Worm (Caenorhabditis elegans): Measurements from ENCODE around the gene best-14.

The best-14 gene

DNA sequence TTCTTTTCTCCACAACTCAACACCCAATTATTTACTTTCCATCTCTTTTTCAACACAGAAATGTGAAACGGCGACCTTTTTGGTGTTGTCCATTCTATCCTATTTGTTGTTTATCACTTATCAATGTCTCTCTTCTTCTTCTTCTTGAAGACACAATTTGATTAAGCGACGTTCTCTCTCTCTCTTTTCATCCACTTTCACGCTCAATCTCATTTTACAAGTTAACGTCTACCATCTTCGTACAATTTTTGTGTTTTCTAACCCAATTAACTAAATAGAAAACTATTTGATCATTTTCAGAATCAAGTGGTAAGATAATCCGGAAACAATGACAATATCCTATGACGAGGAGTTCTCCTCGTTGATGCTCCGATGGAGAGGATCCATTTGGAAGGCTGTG, at the start of gene best-14:
TSS of gene best-14 (plus strand) at position 301 of the 400 bp plus-strand sequence.
- TF ChIP-seq ceh-8 (GFP tag; optimal IDR thresholded peaks at IDR 0.05) (no peak), nhr-28 (tag; optimal IDR thresholded peaks at IDR 0.05) (no peak), C34B4.2 (tag; optimal IDR thresholded peaks at IDR 0.05) (no peak), blmp-1 (tag; optimal IDR thresholded peaks at IDR 0.05) (peak; percentile 64), nhr-47 (tag; optimal IDR thresholded peaks at IDR 0.05) (no peak), efl-1 (optimal IDR thresholded peaks at IDR 0.05) (no peak), efl-1 (GFP tag; optimal IDR thresholded peaks at IDR 0.05 in 1 of 2) (no peak), lin-14 (GFP tag; optimal IDR thresholded peaks at IDR 0.05) (peak; percentile 10), isw-1 (GFP tag; IDR thresholded peaks at IDR 0.05) (no peak), skn-1 (tag; optimal IDR thresholded peaks at IDR 0.05) (no peak)

DNA sequence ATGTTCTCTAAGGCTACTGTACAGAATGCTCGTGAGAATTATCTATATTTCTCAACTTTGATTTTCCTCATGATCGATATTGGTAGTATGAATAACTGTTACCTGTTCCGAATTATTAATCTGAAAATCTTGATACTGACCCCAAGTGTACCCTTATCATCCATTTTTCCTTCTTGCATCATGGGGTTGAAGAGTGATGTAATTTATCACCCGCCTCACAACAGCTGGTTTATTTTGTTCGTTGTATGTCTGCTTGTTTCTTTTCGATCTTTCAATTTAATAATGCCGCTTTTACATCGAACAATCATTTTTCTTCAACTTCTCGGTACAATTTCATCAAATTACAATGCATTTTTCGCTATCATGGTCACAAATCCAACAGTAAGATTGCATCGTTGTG, 48.9 kb upstream of the best-14 start, which contains the start of gene C35A5.6:
TSS of gene C35A5.6 (plus strand) at position 283 of the 400 bp plus-strand sequence.
- TF ChIP-seq pqm-1 (tag; optimal IDR thresholded peaks at IDR 0.05) (no peak), rnt-1 (tag; optimal IDR thresholded peaks at IDR 0.05) (peak; percentile 22), blmp-1 (tag; optimal IDR thresholded peaks at IDR 0.05) (peak; percentile 30), unc-30 (tag; optimal IDR thresholded peaks at IDR 0.05) (no peak), nhr-20 (tag; optimal IDR thresholded peaks at IDR 0.05) (peak; percentile 5), ceh-82 (tag; optimal IDR thresholded peaks at IDR 0.05) (no peak), mab-9 (GFP tag; IDR thresholded peaks at IDR 0.05) (no peak), skn-1 (tag; optimal IDR thresholded peaks at IDR 0.05) (peak; percentile 4), zip-4 (GFP tag; optimal IDR thresholded peaks at IDR 0.05) (no peak), unc-86 (tag; optimal IDR thresholded peaks at IDR 0.05) (no peak), lin-14 (GFP tag; optimal IDR thresholded peaks at IDR 0.05) (peak; percentile 30), nhr-71 (tag; optimal IDR thresholded peaks at IDR 0.05) (peak; percentile 20), isw-1 (GFP tag; IDR thresholded peaks at IDR 0.05) (no peak)

DNA sequence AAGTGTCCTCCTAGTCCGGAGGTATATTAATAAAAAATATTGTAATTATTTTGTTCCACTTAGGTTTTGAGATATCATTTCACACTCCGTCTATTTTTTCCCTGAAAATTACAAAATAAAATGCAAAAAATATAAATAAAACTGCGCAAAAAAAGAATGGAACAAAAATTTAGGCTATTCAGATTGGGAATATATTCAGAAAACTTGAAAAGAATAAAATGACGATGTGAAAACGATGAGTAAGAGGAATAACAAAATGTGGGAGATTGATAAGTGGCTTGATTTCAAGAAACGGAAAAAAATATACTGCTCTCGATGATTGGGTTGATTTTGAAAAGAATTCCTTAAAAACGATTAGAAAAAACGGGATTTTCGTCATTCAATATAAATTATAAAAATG, 43.5 kb upstream of the best-14 start, which contains the start of gene dmsr-8:
TSS of gene dmsr-8 (minus strand) at position 101 of the 400 bp plus-strand sequence.
- TF ChIP-seq mdl-1 (tag; optimal IDR thresholded peaks at IDR 0.05) (no peak), nhr-85 (tag) (no peak)

DNA sequence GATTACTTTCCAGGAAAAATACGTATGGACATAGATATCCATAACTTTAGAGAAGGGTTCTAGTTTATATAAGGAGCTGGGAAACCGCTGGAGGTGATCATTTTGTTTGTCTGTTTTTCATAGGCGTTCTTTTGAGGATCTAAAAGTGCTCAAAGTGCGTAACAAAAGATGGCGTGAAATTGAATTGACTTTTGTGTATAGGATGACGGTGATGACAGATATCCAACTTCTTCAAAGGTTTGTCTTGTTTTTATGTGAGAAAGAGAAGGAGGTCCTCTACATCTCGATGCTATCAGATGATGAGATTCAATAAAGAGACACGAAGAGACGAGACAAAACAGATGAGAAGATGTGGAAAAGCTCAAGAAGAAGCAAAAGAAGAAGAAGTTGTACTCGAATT, 41.1 kb upstream of the best-14 start:
- TF ChIP-seq efl-1 (optimal IDR thresholded peaks at IDR 0.05) (no peak), efl-1 (GFP tag; optimal IDR thresholded peaks at IDR 0.05 in 1 of 2) (no peak), fkh-10 (GFP tag; optimal IDR thresholded peaks at IDR 0.05) (peak; percentile 51), nhr-77 (tag; optimal IDR thresholded peaks at IDR 0.05) (no peak), ama-1 (optimal IDR thresholded peaks at IDR 0.05) (no peak), skn-1 (tag; optimal IDR thresholded peaks at IDR 0.05) (no peak), nhr-19 (GFP tag; conservative IDR thresholded peaks at IDR 0.05) (no peak), ceh-88 (GFP tag; IDR thresholded peaks at IDR 0.05) (no peak), lin-14 (GFP tag; optimal IDR thresholded peaks at IDR 0.05) (peak; percentile 24), mdl-1 (tag; optimal IDR thresholded peaks at IDR 0.05) (no peak), nhr-28 (tag; optimal IDR thresholded peaks at IDR 0.05) (no peak)

DNA sequence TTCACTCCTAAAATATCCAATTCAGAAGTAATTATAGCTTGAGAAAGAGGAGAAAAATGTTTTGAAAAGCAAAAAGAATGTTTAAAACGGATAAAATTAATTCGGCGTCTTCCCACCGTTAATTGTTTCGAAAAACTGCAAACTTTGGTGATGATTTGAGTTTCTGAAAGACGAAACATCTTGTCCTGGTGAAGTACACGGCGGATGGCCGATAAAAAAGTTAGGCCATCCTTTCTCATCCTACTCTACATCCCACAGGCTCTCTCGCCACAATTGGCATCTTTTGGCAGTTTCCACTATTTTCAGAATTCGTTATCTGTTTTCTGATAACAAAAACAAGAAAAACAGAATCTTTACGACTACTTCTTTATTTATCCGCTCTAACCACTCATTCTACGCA, 31.9 kb upstream of the best-14 start, which contains the start of the genes C35A5.8 and hda-11:
TSS of gene C35A5.8 (minus strand) at position 7 of the 400 bp plus-strand sequence.
TSS of gene hda-11 (plus strand) at position 283 of the 400 bp plus-strand sequence.
- TF ChIP-seq egl-13 (tag; optimal IDR thresholded peaks at IDR 0.05) = peak; percentile 84
- TF ChIP-seq dpl-1 (GFP tag; optimal IDR thresholded peaks at IDR 0.05) = peak; percentile 64 to 75 (median 71)
- TF ChIP-seq unc-30 (tag; optimal IDR thresholded peaks at IDR 0.05) = no peak
- peak; percentile 97 for TF ChIP-seq lir-3 (tag; optimal IDR thresholded peaks at IDR 0.05; ENCODE audit: poor library complexity)
- TF ChIP-seq nhr-84 (tag; optimal IDR thresholded peaks at IDR 0.05) = no peak
- TF ChIP-seq pag-3 (tag; optimal IDR thresholded peaks at IDR 0.05; ENCODE audit: borderline replicate concordance, insufficient read depth) = peak; percentile 28
- peak; percentile 80 for TF ChIP-seq swsn-7 (tag; optimal IDR thresholded peaks at IDR 0.05)
- peak; percentile 89 for TF ChIP-seq tbx-2 (tag; optimal IDR thresholded peaks at IDR 0.05)
- TF ChIP-seq grh-1 (GFP tag; IDR thresholded peaks at IDR 0.05) = peak; percentile 59
- TF ChIP-seq ceh-8 (GFP tag; optimal IDR thresholded peaks at IDR 0.05) = peak; percentile 7
- TF ChIP-seq nhr-12 (tag; optimal IDR thresholded peaks at IDR 0.05) = no peak
- no peak for TF ChIP-seq aly-2 (tag; optimal IDR thresholded peaks at IDR 0.05)
- TF ChIP-seq lin-39 (tag; optimal IDR thresholded peaks at IDR 0.05) = peak; percentile 58
- peak; percentile 82 for TF ChIP-seq pax-3 (tag; optimal IDR thresholded peaks at IDR 0.05)
- peak; percentile 58 for TF ChIP-seq snpc-4 (tag; optimal IDR thresholded peaks at IDR 0.05)
- TF ChIP-seq fos-1 (tag; optimal IDR thresholded peaks at IDR 0.05) = peak; percentile 20
- TF ChIP-seq ama-1 (optimal IDR thresholded peaks at IDR 0.05) = no peak
- peak; percentile 70 for TF ChIP-seq mab-9 (GFP tag; IDR thresholded peaks at IDR 0.05)
- no peak for TF ChIP-seq sptf-1 (tag; optimal IDR thresholded peaks at IDR 0.05)
- TF ChIP-seq xbp-1 (tag; optimal IDR thresholded peaks at IDR 0.05) = peak; percentile 80
- TF ChIP-seq lin-13 (GFP tag; optimal IDR thresholded peaks at IDR 0.05) = peak; percentile 36
- TF ChIP-seq hpl-2 (GFP tag; optimal IDR thresholded peaks at IDR 0.05) = no peak
- peak; percentile 99 for TF ChIP-seq rnt-1 (tag; optimal IDR thresholded peaks at IDR 0.05)
- no peak for TF ChIP-seq aha-1 (tag; optimal IDR thresholded peaks at IDR 0.05)
- peak; percentile 52 for TF ChIP-seq skn-1 (tag; optimal IDR thresholded peaks at IDR 0.05)
